Worm (Caenorhabditis elegans) whole organism, midembryonic: Measurements from ENCODE around the gene C34H4.1.

Experiments
- klf-2 ChIP-seq: fragments of 200-800 bp; sonication (Bioruptor generic); conservative IDR thresholded peaks from 2 replicates; pipeline ENCODE4 v1.3.6; 2022; ENCODE audit warnings: missing genetic modification reagents, missing genetic modification characterization, missing compliant biosample characterization
- ztf-29 ChIP-seq: fragments of 200-800 bp; sonication (Bioruptor generic); IDR thresholded peaks from 2 replicates; pipeline ENCODE4 v1.3.6; 2022; ENCODE audit warnings: missing genetic modification reagents, missing genetic modification characterization, missing compliant biosample characterization

DNA sequence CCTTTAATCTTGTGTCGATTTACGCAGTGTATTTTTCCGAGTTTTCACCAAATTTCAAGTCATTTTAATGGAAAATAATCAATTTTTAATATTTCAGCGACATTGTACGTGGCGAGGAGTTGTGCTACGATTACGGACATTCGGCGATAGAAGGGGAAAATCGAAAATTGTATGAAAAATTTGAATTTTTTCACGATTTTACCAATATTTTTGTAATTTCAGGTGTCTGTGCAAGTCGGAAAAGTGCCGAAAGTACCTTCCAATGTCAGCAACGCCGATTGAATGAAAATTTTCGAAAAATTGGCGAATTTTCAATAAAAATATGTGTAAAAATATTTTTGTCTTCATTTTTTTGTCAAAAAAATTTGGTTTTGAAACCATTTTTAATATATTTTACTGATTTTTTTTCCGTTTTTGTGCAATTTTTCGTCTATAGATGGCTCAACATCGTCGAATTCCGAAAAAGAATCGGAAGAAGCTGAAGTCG is 49.9 kb downstream of the C34H4.1 start, which contains the start of gene Y41D4B.11:
- TF ChIP-seq klf-2 (GFP tag; lab: Robert Waterston, UW) (no peak), ztf-29 (GFP tag; lab: Robert Waterston, UW) (no peak)
